Fruit fly (Drosophila melanogaster) whole organism, embryonic: Measurements from ENCODE around the gene Sfp87B.

Experiments
- ATbp ChIP-seq: fragments of 200-800 bp; sonication (Bioruptor generic); optimal IDR thresholded peaks from 2 replicates; lab custom pipeline; 2017; ENCODE audit warnings: missing biosample characterization, mild to moderate bottlenecking, missing genetic modification characterization, missing genetic modification reagents
- Aef1 ChIP-seq: fragments of 200-800 bp; sonication (Bioruptor generic); IDR thresholded peaks from 3 replicates; pipeline ENCODE4 v1.3.6; 2022; ENCODE audit warnings: missing biosample characterization, missing genetic modification characterization
- Atf6 ChIP-seq: fragments of 200-800 bp; sonication (Bioruptor generic); IDR thresholded peaks from 2 replicates; pipeline ENCODE4 v1.3.6; 2022; ENCODE audit warnings: missing biosample characterization, missing genetic modification characterization
- BtbVII ChIP-seq: fragments of 200-800 bp; sonication (Bioruptor generic); optimal IDR thresholded peaks from 3 replicates; lab custom pipeline; 2017; ENCODE audit warnings: missing biosample characterization, mild to moderate bottlenecking, missing genetic modification characterization
- C15 ChIP-seq: fragments of 200-800 bp; sonication (Bioruptor generic); IDR thresholded peaks from 3 replicates; pipeline ENCODE4 v1.3.6; 2022; ENCODE audit warnings: missing biosample characterization, missing genetic modification characterization
- CG10462 ChIP-seq: fragments of 200-800 bp; sonication (Bioruptor generic); optimal IDR thresholded peaks from 2 replicates; lab custom pipeline; 2016; ENCODE audit warnings: missing biosample characterization, missing genetic modification characterization
- CG10654 ChIP-seq: fragments of 200-800 bp; sonication (Bioruptor generic); optimal IDR thresholded peaks from 2 replicates; lab custom pipeline; 2016; ENCODE audit warnings: missing biosample characterization, missing genetic modification characterization
- CG11247 ChIP-seq: fragments of 200-800 bp; sonication (Bioruptor generic); IDR thresholded peaks from 2 replicates; pipeline ENCODE4 v1.3.6; 2022; ENCODE audit warnings: missing biosample characterization, missing genetic modification characterization
- CG12659 ChIP-seq: fragments of 200-800 bp; sonication (Bioruptor generic); optimal IDR thresholded peaks from 3 replicates; lab custom pipeline; 2017; ENCODE audit warnings: mild to moderate bottlenecking, missing biosample characterization, missing genetic modification reagents, missing genetic modification characterization
- CG12942 ChIP-seq: fragments of 200-800 bp; sonication (Bioruptor generic); optimal IDR thresholded peaks from 3 replicates; lab custom pipeline; 2016; ENCODE audit warnings: missing biosample characterization, missing genetic modification characterization
- CG13296 ChIP-seq: fragments of 200-800 bp; sonication (Bioruptor generic); optimal IDR thresholded peaks from 3 replicates; lab custom pipeline; 2018; ENCODE audit warnings: missing biosample characterization, mild to moderate bottlenecking, missing genetic modification characterization
- CG1529 ChIP-seq: fragments of 200-800 bp; sonication (Bioruptor generic); optimal IDR thresholded peaks from 3 replicates; lab custom pipeline; 2018; ENCODE audit warnings: missing biosample characterization, missing genetic modification characterization
- CG1602 ChIP-seq: fragments of 200-800 bp; sonication (Bioruptor generic); optimal IDR thresholded peaks from 3 replicates; lab custom pipeline; 2016; ENCODE audit warnings: missing biosample characterization, missing genetic modification characterization
- CG16813 ChIP-seq: fragments of 200-800 bp; sonication (Bioruptor generic); IDR thresholded peaks from 3 replicates; pipeline ENCODE4 v1.3.6; 2022; ENCODE audit warnings: missing biosample characterization, missing genetic modification characterization; ENCODE audit not compliant: partially characterized antibody
- CG18764 ChIP-seq: fragments of 200-800 bp; sonication (Bioruptor generic); optimal IDR thresholded peaks from 3 replicates; lab custom pipeline; 2016; ENCODE audit warnings: missing biosample characterization, missing genetic modification characterization
- CG32772 ChIP-seq: fragments of 200-800 bp; sonication (Bioruptor generic); IDR thresholded peaks from 2 replicates; pipeline ENCODE4 v1.3.6; 2022; ENCODE audit warnings: missing biosample characterization, missing genetic modification characterization
- CG34376 ChIP-seq: fragments of 200-800 bp; sonication (Bioruptor generic); optimal IDR thresholded peaks from 2 replicates; lab custom pipeline; 2018; ENCODE audit warnings: missing biosample characterization, mild to moderate bottlenecking, missing genetic modification characterization
- CG42726 ChIP-seq: fragments of 200-800 bp; sonication (Bioruptor generic); IDR thresholded peaks from 2 replicates; pipeline ENCODE4 v1.3.6; 2022; ENCODE audit warnings: missing biosample characterization, missing genetic modification characterization; ENCODE audit not compliant: partially characterized antibody
- CG4707 ChIP-seq: fragments of 200-800 bp; sonication (Bioruptor generic); optimal IDR thresholded peaks from 2 replicates; lab custom pipeline; 2018; ENCODE audit warnings: missing biosample characterization, mild to moderate bottlenecking, missing genetic modification characterization, moderate library complexity
- CG6175 ChIP-seq: fragments of 200-800 bp; sonication (Bioruptor generic); IDR thresholded peaks from 3 replicates; pipeline ENCODE4 v1.3.6; 2022; ENCODE audit warnings: missing biosample characterization, missing genetic modification characterization
- CG6272 ChIP-seq: fragments of 200-800 bp; sonication (Bioruptor generic); IDR thresholded peaks from 2 replicates; pipeline ENCODE4 v1.3.6; 2022; ENCODE audit warnings: missing biosample characterization, missing genetic modification characterization
- CG7271 ChIP-seq: fragments of 200-800 bp; sonication (Bioruptor generic); optimal IDR thresholded peaks from 2 replicates; lab custom pipeline; 2018; ENCODE audit warnings: missing biosample characterization, mild to moderate bottlenecking, missing genetic modification characterization, moderate library complexity
- CG7839 ChIP-seq: fragments of 200-800 bp; sonication (Bioruptor generic); optimal IDR thresholded peaks from 3 replicates; lab custom pipeline; 2018; ENCODE audit warnings: missing biosample characterization, mild to moderate bottlenecking, missing genetic modification characterization, moderate library complexity
- CG8359 ChIP-seq: fragments of 200-800 bp; sonication (Bioruptor generic); optimal IDR thresholded peaks from 2 replicates; lab custom pipeline; 2017; ENCODE audit warnings: missing biosample characterization, mild to moderate bottlenecking, missing genetic modification characterization, borderline replicate concordance
- CG9876 ChIP-seq: fragments of 200-800 bp; sonication (Bioruptor generic); optimal IDR thresholded peaks from 2 replicates; lab custom pipeline; 2016; ENCODE audit warnings: missing biosample characterization, missing genetic modification characterization
- Camta ChIP-seq: fragments of 200-800 bp; sonication (Bioruptor generic); optimal IDR thresholded peaks from 2 replicates; lab custom pipeline; 2016; ENCODE audit warnings: missing biosample characterization, missing genetic modification characterization
- Gug ChIP-seq: fragments of 200-800 bp; sonication (Bioruptor generic); IDR thresholded peaks from 4 replicates; pipeline ENCODE4 v1.3.6; 2022; ENCODE audit warnings: missing biosample characterization, missing genetic modification characterization
- HmgD ChIP-seq: fragments of 200-800 bp; sonication (Bioruptor generic); optimal IDR thresholded peaks from 3 replicates; lab custom pipeline; 2016; ENCODE audit warnings: missing biosample characterization, missing genetic modification characterization
- Neu2 ChIP-seq: fragments of 200-800 bp; sonication (Bioruptor generic); optimal IDR thresholded peaks from 3 replicates; lab custom pipeline; 2016; ENCODE audit warnings: missing biosample characterization, missing genetic modification characterization, borderline replicate concordance
- Scr ChIP-seq: fragments of 200-800 bp; sonication (Bioruptor generic); IDR thresholded peaks from 2 replicates; pipeline ENCODE4 v1.3.6; 2022; ENCODE audit warnings: missing biosample characterization, missing genetic modification characterization; ENCODE audit not compliant: partially characterized antibody
- Tbp ChIP-seq: fragments of >200 bp; optimal IDR thresholded peaks from 2 replicates; lab custom pipeline; 2018; ENCODE audit warnings: missing biosample characterization, missing genetic modification characterization
- ato ChIP-seq: fragments of 200-800 bp; sonication (Bioruptor generic); IDR thresholded peaks from 2 replicates; pipeline ENCODE4 v1.3.6; 2022; ENCODE audit warnings: missing biosample characterization, missing genetic modification characterization; ENCODE audit not compliant: partially characterized antibody
- az2 ChIP-seq: fragments of 200-800 bp; sonication (Bioruptor generic); optimal IDR thresholded peaks from 3 replicates; lab custom pipeline; 2016; ENCODE audit warnings: missing biosample characterization, missing genetic modification characterization
- br ChIP-seq: fragments of >200 bp; optimal IDR thresholded peaks from 2 replicates; lab custom pipeline; 2017
- danr ChIP-seq: fragments of 200-800 bp; sonication (Bioruptor generic); IDR thresholded peaks from 2 replicates; pipeline ENCODE4 v1.3.6; 2022; ENCODE audit warnings: missing biosample characterization, missing genetic modification characterization
- dm ChIP-seq: fragments of 200-800 bp; sonication (Bioruptor generic); optimal IDR thresholded peaks from 3 replicates; lab custom pipeline; 2016; ENCODE audit warnings: missing biosample characterization, missing genetic modification characterization
- ems ChIP-seq: fragments of 200-800 bp; sonication (Bioruptor generic); optimal IDR thresholded peaks from 3 replicates; lab custom pipeline; 2016; ENCODE audit warnings: missing biosample characterization, missing genetic modification characterization
- fru ChIP-seq: fragments of >200 bp; optimal IDR thresholded peaks from 2 replicates; lab custom pipeline; 2017
- fu2 ChIP-seq: fragments of 200-800 bp; sonication (Bioruptor generic); optimal IDR thresholded peaks from 2 replicates; lab custom pipeline; 2016; ENCODE audit warnings: missing biosample characterization, missing genetic modification characterization
- gcm ChIP-seq: fragments of 200-800 bp; sonication (Bioruptor generic); optimal IDR thresholded peaks from 2 replicates; lab custom pipeline; 2019; ENCODE audit warnings: missing biosample characterization, mild to moderate bottlenecking, missing genetic modification characterization, moderate library complexity
- gfzf ChIP-seq: fragments of 200-800 bp; sonication (Bioruptor generic); optimal IDR thresholded peaks from 2 replicates; lab custom pipeline; 2016; ENCODE audit warnings: missing biosample characterization, mild to moderate bottlenecking, missing genetic modification characterization, moderate library complexity
- gro ChIP-seq: fragments of 200-800 bp; sonication (Bioruptor generic); optimal IDR thresholded peaks from 2 replicates; lab custom pipeline; 2016; ENCODE audit warnings: missing biosample characterization, missing genetic modification characterization
- her ChIP-seq: fragments of 200-800 bp; sonication (Bioruptor generic); optimal IDR thresholded peaks from 2 replicates; lab custom pipeline; 2016; ENCODE audit warnings: missing biosample characterization, missing genetic modification characterization
- nom ChIP-seq: fragments of 200-800 bp; sonication (Bioruptor generic); optimal IDR thresholded peaks from 2 replicates; lab custom pipeline; 2017; ENCODE audit warnings: missing biosample characterization, missing genetic modification characterization, mild to moderate bottlenecking, moderate library complexity, missing genetic modification reagents
- oc ChIP-seq: fragments of 200-800 bp; sonication (Bioruptor generic); optimal IDR thresholded peaks from 2 replicates; lab custom pipeline; 2018; ENCODE audit warnings: missing biosample characterization, mild to moderate bottlenecking, missing genetic modification characterization, moderate library complexity
- prd ChIP-seq, 3 experiments: fragments of >200 bp in 2 of 3; fragments of 200-800 bp in 1 of 3; sonication (Bioruptor generic) in 1 of 3; optimal IDR thresholded peaks in 2 of 3; IDR thresholded peaks in 1 of 3; 2 replicates in 2 of 3; 3 replicates in 1 of 3; pipeline versions ENCODE4 v1.3.6 to Lab custom; 2017 to 2022; ENCODE audit warnings: missing biosample characterization in 1 of 3, missing genetic modification characterization in 1 of 3
- ro ChIP-seq: fragments of 200-800 bp; sonication (Bioruptor generic); IDR thresholded peaks from 2 replicates; pipeline ENCODE4 v1.3.6; 2022; ENCODE audit warnings: missing biosample characterization, missing genetic modification characterization
- slou ChIP-seq: fragments of 200-800 bp; sonication (Bioruptor generic); optimal IDR thresholded peaks from 3 replicates; lab custom pipeline; 2016; ENCODE audit warnings: missing biosample characterization, missing genetic modification characterization
- sna ChIP-seq: fragments of 200-800 bp; sonication (Bioruptor generic); IDR thresholded peaks from 2 replicates; pipeline ENCODE4 v1.3.6; 2022; ENCODE audit warnings: missing biosample characterization, missing genetic modification characterization; ENCODE audit not compliant: partially characterized antibody
- stc ChIP-seq: fragments of 200-800 bp; sonication (Bioruptor generic); IDR thresholded peaks from 2 replicates; pipeline ENCODE4 v1.3.6; 2022; ENCODE audit warnings: missing biosample characterization, missing genetic modification characterization
- vfl ChIP-seq: fragments of 200-800 bp; sonication (Bioruptor generic); optimal IDR thresholded peaks from 2 replicates; lab custom pipeline; 2016; ENCODE audit warnings: missing biosample characterization, missing genetic modification characterization
- yki ChIP-seq: fragments of >200 bp; optimal IDR thresholded peaks from 3 replicates; lab custom pipeline; 2018

The Sfp87B gene

DNA sequence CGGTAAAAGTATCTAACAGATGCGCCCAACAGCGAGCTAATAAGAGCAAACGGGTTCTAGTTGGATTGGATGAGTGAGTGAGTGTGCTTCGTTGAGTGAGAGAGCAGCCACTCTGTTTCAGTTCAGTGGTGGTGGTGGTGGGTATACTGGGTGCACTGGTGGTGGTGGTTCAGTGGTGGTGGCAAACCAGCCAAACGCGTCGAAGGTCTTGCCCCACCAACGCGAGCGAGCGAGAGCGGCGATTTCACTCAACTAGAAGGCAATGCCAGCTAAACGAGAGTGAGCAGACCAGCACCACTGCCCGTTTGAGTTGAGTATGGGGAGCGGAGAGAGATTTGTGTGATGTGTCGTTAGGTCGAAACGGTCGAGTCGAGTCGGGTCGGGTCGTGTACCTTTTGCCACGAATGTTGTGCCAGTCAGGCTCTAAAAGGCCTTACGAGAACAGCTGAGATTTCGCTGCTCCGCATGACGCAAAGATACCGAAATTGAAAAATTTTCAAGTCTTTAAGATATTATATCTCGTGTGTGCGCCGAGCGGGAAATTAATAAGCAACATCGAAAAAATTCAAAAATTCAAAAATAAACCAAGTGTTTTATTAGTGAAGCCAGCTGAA is 7.9 kb downstream of the Sfp87B start (continued):
- TF ChIP-seq HmgD (GFP tag; lab: Kevin White, UChicago) (peak; percentile 37), Camta (GFP tag; lab: Kevin White, UChicago) (no peak), ato (GFP tag; lab: Robert Waterston, UW) (peak; percentile 65), fu2 (GFP tag; lab: Kevin White, UChicago) (no peak), CG32772 (GFP tag; lab: Robert Waterston, UW) (no peak), dm (GFP tag; lab: Kevin White, UChicago) (no peak), her (GFP tag; lab: Kevin White, UChicago) (no peak), CG34376 (GFP tag; lab: Kevin White, UChicago) (peak; percentile 22), CG4707 (GFP tag; lab: Kevin White, UChicago) (no peak), C15 (GFP tag; lab: Robert Waterston, UW) (no peak), CG9876 (GFP tag; lab: Kevin White, UChicago) (no peak), CG1529 (GFP tag; lab: Kevin White, UChicago) (no peak), CG12659 (GFP tag; lab: Kevin White, UChicago) (no peak), Gug (GFP tag; lab: Robert Waterston, UW) (no peak), gro (no peak), CG11247 (no peak), CG6272 (GFP tag; lab: Robert Waterston, UW) (no peak), Tbp (GFP tag; lab: Kevin White, UChicago) (no peak), Neu2 (GFP tag; lab: Kevin White, UChicago) (no peak), Atf6 (GFP tag; lab: Robert Waterston, UW) (no peak), CG10654 (no peak), stc (GFP tag; lab: Robert Waterston, UW) (no peak), CG12942 (no peak), CG42726 (GFP tag; lab: Robert Waterston, UW) (peak; percentile 76), ems (GFP tag; lab: Kevin White, UChicago) (no peak), ATbp (no peak), Aef1 (no peak), slou (GFP tag; lab: Kevin White, UChicago) (no peak), CG18764 (GFP tag; lab: Kevin White, UChicago) (no peak), oc (tag; lab: Kevin White, UChicago) (no peak), nom (GFP tag; lab: Kevin White, UChicago) (peak; percentile 6), sna (GFP tag; lab: Robert Waterston, UW) (peak; percentile 53), BtbVII (GFP tag; lab: Kevin White, UChicago) (no peak), Scr (GFP tag; lab: Robert Waterston, UW) (peak; percentile 70), CG1602 (GFP tag; lab: Kevin White, UChicago) (no peak), CG7839 (tag; lab: Kevin White, UChicago) (no peak), vfl (GFP tag; lab: Kevin White, UChicago) (no peak), gfzf (GFP tag; lab: Kevin White, UChicago) (no peak), az2 (GFP tag; lab: Kevin White, UChicago) (no peak), CG10462 (GFP tag; lab: Kevin White, UChicago) (no peak), CG16813 (GFP tag; lab: Robert Waterston, UW) (peak; percentile 55; the same call in 1 of the 3 replicates), CG13296 (GFP tag; lab: Kevin White, UChicago) (no peak), fru (no peak), CG8359 (no peak), gcm (GFP tag; lab: Kevin White, UChicago) (peak; percentile 4), prd (optimal IDR thresholded peaks at IDR 0.05; lab: Kevin White, UChicago) (no peak), prd (GFP tag; IDR thresholded peaks at IDR 0.05; lab: Robert Waterston, UW) (no peak), danr (GFP tag; lab: Robert Waterston, UW) (no peak), yki (lab: Kevin White, UChicago) (no peak), br (no peak), ro (no peak), CG6175 (GFP tag; lab: Robert Waterston, UW) (peak; percentile 89), CG7271 (tag; lab: Kevin White, UChicago) (no peak)
